Fruit fly (Drosophila melanogaster) S2 (cell line): Measurements from ENCODE around the gene CG31176.

Experiments used
- CG8478 ChIP-seq: fragments of >200 bp; optimal IDR thresholded peaks from 2 replicates; lab custom pipeline; 2018
- CTCF ChIP-seq, 2 experiments: fragments of >200 bp; optimal IDR thresholded peaks; 2 replicates each; lab custom pipeline; 2018

- TF ChIP-seq CTCF (optimal IDR thresholded peaks at IDR 0.05; lab: Kevin White, UChicago) (no peak), CG8478 (no peak)
Observed at dm6 chr3R:21638437-21638836, 81.0 kb downstream of the CG31176 start.
